Fruit fly (Drosophila melanogaster) whole organism, embryonic: Measurements from ENCODE around the gene Snm1.

Source experiments
- Blimp-1 ChIP-seq: fragments of 200-800 bp; sonication (Bioruptor generic); optimal IDR thresholded peaks from 3 replicates; lab custom pipeline; 2018; ENCODE audit warnings: missing biosample characterization, missing genetic modification characterization, mild to moderate bottlenecking, moderate library complexity, missing genetic modification reagents
- Bteb2 ChIP-seq: fragments of 200-800 bp; sonication (Bioruptor generic); optimal IDR thresholded peaks from 2 replicates; lab custom pipeline; 2016; ENCODE audit warnings: missing biosample characterization, missing genetic modification characterization
- CG14014 ChIP-seq: fragments of 200-800 bp; sonication (Bioruptor generic); IDR thresholded peaks from 2 replicates; pipeline ENCODE4 v1.3.6; 2022; ENCODE audit warnings: missing biosample characterization, missing genetic modification characterization
- CG14050 ChIP-seq: fragments of 200-800 bp; sonication (Bioruptor generic); IDR thresholded peaks from 3 replicates; pipeline ENCODE4 v1.3.6; 2022; ENCODE audit warnings: missing biosample characterization, missing genetic modification characterization
- CG15479 ChIP-seq: fragments of 200-800 bp; sonication (Bioruptor generic); optimal IDR thresholded peaks from 3 replicates; lab custom pipeline; 2019; ENCODE audit warnings: missing biosample characterization, mild to moderate bottlenecking, missing genetic modification characterization, moderate library complexity
- CG2202 ChIP-seq: fragments of 200-800 bp; sonication (Bioruptor generic); optimal IDR thresholded peaks from 2 replicates; lab custom pipeline; 2018; ENCODE audit warnings: missing biosample characterization, mild to moderate bottlenecking, missing genetic modification characterization
- CG2875 ChIP-seq: fragments of 200-800 bp; sonication (Bioruptor generic); optimal IDR thresholded peaks from 2 replicates; lab custom pipeline; 2017; ENCODE audit warnings: missing biosample characterization, mild to moderate bottlenecking, missing genetic modification characterization, missing genetic modification reagents
- CG2889 ChIP-seq: fragments of 200-800 bp; sonication (Bioruptor generic); IDR thresholded peaks from 3 replicates; pipeline ENCODE4 v1.3.6; 2022; ENCODE audit warnings: missing biosample characterization, missing genetic modification characterization
- CG30020 ChIP-seq: fragments of 200-800 bp; optimal IDR thresholded peaks from 2 replicates; lab custom pipeline; 2019; ENCODE audit warnings: missing biosample characterization, mild to moderate bottlenecking, missing genetic modification characterization, moderate library complexity
- CG3065 ChIP-seq: fragments of 200-800 bp; sonication (Bioruptor generic); optimal IDR thresholded peaks from 2 replicates; lab custom pipeline; 2016; ENCODE audit warnings: missing biosample characterization, missing genetic modification characterization
- CG31224 ChIP-seq: fragments of 200-800 bp; sonication (Bioruptor generic); IDR thresholded peaks from 2 replicates; pipeline ENCODE4 v1.3.6; 2022; ENCODE audit warnings: missing biosample characterization, missing genetic modification characterization
- CG31388 ChIP-seq: fragments of 200-800 bp; sonication (Bioruptor generic); optimal IDR thresholded peaks from 2 replicates; lab custom pipeline; 2016; ENCODE audit warnings: missing biosample characterization, missing genetic modification characterization
- CG3281 ChIP-seq: fragments of 200-800 bp; sonication (Bioruptor generic); optimal IDR thresholded peaks from 3 replicates; lab custom pipeline; 2017; ENCODE audit warnings: missing biosample characterization, mild to moderate bottlenecking, missing genetic modification characterization
- CG34422 ChIP-seq: fragments of 200-800 bp; sonication (Bioruptor generic); IDR thresholded peaks from 3 replicates; pipeline ENCODE4 v1.3.6; 2022; ENCODE audit warnings: missing biosample characterization, missing genetic modification characterization
- CG3726 ChIP-seq: fragments of 200-800 bp; sonication (Bioruptor generic); IDR thresholded peaks from 3 replicates; pipeline ENCODE4, ENCODE4 v1.3.6; 2022; ENCODE audit warnings: missing biosample characterization, missing genetic modification characterization
- CG3847 ChIP-seq: fragments of 200-800 bp; sonication (Bioruptor generic); IDR thresholded peaks from 2 replicates; pipeline ENCODE4 v1.3.6; 2022; ENCODE audit warnings: missing biosample characterization, missing genetic modification characterization
- CG42726 ChIP-seq: fragments of 200-800 bp; sonication (Bioruptor generic); IDR thresholded peaks from 2 replicates; pipeline ENCODE4 v1.3.6; 2022; ENCODE audit warnings: missing biosample characterization, missing genetic modification characterization; ENCODE audit not compliant: partially characterized antibody
- CG4404 ChIP-seq: fragments of 200-800 bp; sonication (Bioruptor generic); IDR thresholded peaks from 2 replicates; pipeline ENCODE4 v1.3.6; 2022; ENCODE audit warnings: missing biosample characterization, missing genetic modification characterization
- CG5245 ChIP-seq: fragments of 200-800 bp; sonication (Bioruptor generic); optimal IDR thresholded peaks from 3 replicates; lab custom pipeline; 2016; ENCODE audit warnings: missing biosample characterization, missing genetic modification characterization
- CG6791 ChIP-seq: fragments of 200-800 bp; sonication (Bioruptor generic); IDR thresholded peaks from 3 replicates; pipeline ENCODE4 v1.3.6; 2022; ENCODE audit warnings: missing biosample characterization, missing genetic modification characterization; ENCODE audit not compliant: partially characterized antibody
- CG8089 ChIP-seq: fragments of 200-800 bp; sonication (Bioruptor generic); optimal IDR thresholded peaks from 3 replicates; lab custom pipeline; 2016; ENCODE audit warnings: missing biosample characterization, missing genetic modification characterization
- CHES-1-like ChIP-seq: fragments of 200-800 bp; sonication (Bioruptor generic); optimal IDR thresholded peaks from 2 replicates; lab custom pipeline; 2016; ENCODE audit warnings: missing biosample characterization, missing genetic modification characterization
- CTCF ChIP-seq: fragments of 200-800 bp; sonication (Bioruptor generic); optimal IDR thresholded peaks from 2 replicates; lab custom pipeline; 2017; ENCODE audit warnings: missing biosample characterization, mild to moderate bottlenecking, missing genetic modification characterization, moderate library complexity
- D19B ChIP-seq: fragments of 200-800 bp; sonication (Bioruptor generic); optimal IDR thresholded peaks from 2 replicates; lab custom pipeline; 2017; ENCODE audit warnings: missing biosample characterization, mild to moderate bottlenecking, missing genetic modification characterization
- Fer1 ChIP-seq: fragments of 200-800 bp; sonication (Bioruptor generic); optimal IDR thresholded peaks from 2 replicates; lab custom pipeline; 2017; ENCODE audit warnings: missing biosample characterization, mild to moderate bottlenecking, missing genetic modification characterization
- HHEX ChIP-seq: fragments of 200-800 bp; sonication (Bioruptor generic); optimal IDR thresholded peaks from 3 replicates; lab custom pipeline; 2017; ENCODE audit warnings: missing biosample characterization, mild to moderate bottlenecking, missing genetic modification characterization, missing genetic modification reagents
- Max ChIP-seq: fragments of 200-800 bp; sonication (Bioruptor generic); optimal IDR thresholded peaks from 2 replicates; lab custom pipeline; 2016; ENCODE audit warnings: missing biosample characterization, mild to moderate bottlenecking, missing genetic modification characterization
- NFAT ChIP-seq: fragments of 200-800 bp; sonication (Bioruptor generic); IDR thresholded peaks from 2 replicates; pipeline ENCODE4 v1.3.6; 2022; ENCODE audit warnings: missing biosample characterization, missing genetic modification characterization
- Opbp ChIP-seq: fragments of 200-800 bp; sonication (Bioruptor generic); IDR thresholded peaks from 3 replicates; pipeline ENCODE4 v1.3.6; 2022; ENCODE audit warnings: missing biosample characterization, missing genetic modification characterization; ENCODE audit not compliant: partially characterized antibody
- Side ChIP-seq: fragments of 200-800 bp; sonication (Bioruptor generic); optimal IDR thresholded peaks from 2 replicates; lab custom pipeline; 2016; ENCODE audit warnings: missing biosample characterization, missing genetic modification characterization
- ap ChIP-seq: fragments of 200-800 bp; sonication (Bioruptor generic); IDR thresholded peaks from 2 replicates; pipeline ENCODE4 v1.3.6; 2022; ENCODE audit warnings: missing biosample characterization, missing genetic modification characterization
- ato ChIP-seq: fragments of 200-800 bp; sonication (Bioruptor generic); IDR thresholded peaks from 2 replicates; pipeline ENCODE4 v1.3.6; 2022; ENCODE audit warnings: missing biosample characterization, missing genetic modification characterization; ENCODE audit not compliant: partially characterized antibody
- cad ChIP-seq: fragments of >200 bp; optimal IDR thresholded peaks from 2 replicates; lab custom pipeline; 2017; ENCODE audit warnings: missing biosample characterization, missing genetic modification characterization
- chm ChIP-seq: fragments of 200-800 bp; sonication (Bioruptor generic); IDR thresholded peaks from 2 replicates; pipeline ENCODE4 v1.3.6; 2022; ENCODE audit warnings: missing biosample characterization, missing genetic modification characterization
- chn ChIP-seq: fragments of 200-800 bp; sonication (Bioruptor generic); optimal IDR thresholded peaks from 2 replicates; lab custom pipeline; 2016; ENCODE audit warnings: missing biosample characterization, missing genetic modification characterization
- ci ChIP-seq: fragments of 200-800 bp; sonication (Bioruptor generic); IDR thresholded peaks from 3 replicates; pipeline ENCODE4 v1.3.6; 2022; ENCODE audit warnings: missing biosample characterization, missing genetic modification characterization
- dmrt11E ChIP-seq: fragments of 200-800 bp; sonication (Bioruptor generic); optimal IDR thresholded peaks from 3 replicates; lab custom pipeline; 2018; ENCODE audit warnings: missing biosample characterization, mild to moderate bottlenecking, missing genetic modification characterization, moderate library complexity
- dysf ChIP-seq: fragments of 200-800 bp; sonication (Bioruptor generic); IDR thresholded peaks from 3 replicates; pipeline ENCODE4 v1.3.6; 2022; ENCODE audit warnings: missing biosample characterization, missing genetic modification characterization
- en ChIP-seq: fragments of 200-800 bp; sonication (Bioruptor generic); optimal IDR thresholded peaks from 2 replicates; lab custom pipeline; 2016; ENCODE audit warnings: missing biosample characterization, missing genetic modification characterization
- fd64A ChIP-seq: fragments of 200-800 bp; sonication (Bioruptor generic); optimal IDR thresholded peaks from 3 replicates; lab custom pipeline; 2018; ENCODE audit warnings: missing biosample characterization, mild to moderate bottlenecking, missing genetic modification characterization
- fd96Cb ChIP-seq: fragments of 200-800 bp; sonication (Bioruptor generic); optimal IDR thresholded peaks from 2 replicates; lab custom pipeline; 2018; ENCODE audit warnings: missing biosample characterization, mild to moderate bottlenecking, missing genetic modification characterization, moderate library complexity
- gcm ChIP-seq: fragments of 200-800 bp; sonication (Bioruptor generic); optimal IDR thresholded peaks from 2 replicates; lab custom pipeline; 2019; ENCODE audit warnings: missing biosample characterization, mild to moderate bottlenecking, missing genetic modification characterization, moderate library complexity
- hkb ChIP-seq, 2 experiments: fragments of 200-800 bp in 1 of 2; fragments of >200 bp in 1 of 2; sonication (Bioruptor generic) in 1 of 2; IDR thresholded peaks in 1 of 2; optimal IDR thresholded peaks in 1 of 2; 2 replicates each; pipeline versions ENCODE4 v1.3.6 to Lab custom; 2017 to 2022; ENCODE audit warnings: missing biosample characterization in 1 of 2, missing genetic modification characterization in 1 of 2
- otp ChIP-seq: fragments of 200-800 bp; sonication (Bioruptor generic); IDR thresholded peaks from 3 replicates; pipeline ENCODE4, ENCODE4 v1.3.6; 2022; ENCODE audit warnings: missing biosample characterization, missing genetic modification characterization
- peb ChIP-seq: fragments of 200-800 bp; sonication (Bioruptor generic); IDR thresholded peaks from 2 replicates; pipeline ENCODE4 v1.3.6; 2022; ENCODE audit warnings: missing biosample characterization, missing genetic modification characterization
- pnt ChIP-seq: fragments of 200-800 bp; sonication (Bioruptor generic); optimal IDR thresholded peaks from 3 replicates; lab custom pipeline; 2016; ENCODE audit warnings: missing biosample characterization, missing genetic modification characterization
- pros ChIP-seq: fragments of 200-800 bp; sonication (Bioruptor generic); optimal IDR thresholded peaks from 3 replicates; lab custom pipeline; 2019; ENCODE audit warnings: missing biosample characterization, mild to moderate bottlenecking, missing genetic modification characterization, moderate library complexity
- pzg ChIP-seq: fragments of 200-800 bp; sonication (Bioruptor generic); optimal IDR thresholded peaks from 3 replicates; lab custom pipeline; 2018; ENCODE audit warnings: missing biosample characterization, mild to moderate bottlenecking, missing genetic modification characterization, moderate library complexity
- row ChIP-seq: fragments of 200-800 bp; sonication (Bioruptor generic); IDR thresholded peaks from 3 replicates; pipeline ENCODE4 v1.3.6; 2022; ENCODE audit warnings: missing biosample characterization, missing genetic modification characterization
- seq ChIP-seq: fragments of 200-800 bp; sonication (Bioruptor generic); IDR thresholded peaks from 2 replicates; pipeline ENCODE4 v1.3.6; 2022; ENCODE audit warnings: missing biosample characterization, missing genetic modification characterization
- sisA ChIP-seq: fragments of 200-800 bp; sonication (Bioruptor generic); IDR thresholded peaks from 2 replicates; pipeline ENCODE4 v1.3.6; 2022; ENCODE audit warnings: missing biosample characterization, missing genetic modification characterization
- tin ChIP-seq: fragments of 200-800 bp; sonication (Bioruptor generic); optimal IDR thresholded peaks from 3 replicates; lab custom pipeline; 2016; ENCODE audit warnings: missing biosample characterization, missing genetic modification characterization
- yki ChIP-seq: fragments of >200 bp; optimal IDR thresholded peaks from 3 replicates; lab custom pipeline; 2018

Gene Snm1

DNA sequence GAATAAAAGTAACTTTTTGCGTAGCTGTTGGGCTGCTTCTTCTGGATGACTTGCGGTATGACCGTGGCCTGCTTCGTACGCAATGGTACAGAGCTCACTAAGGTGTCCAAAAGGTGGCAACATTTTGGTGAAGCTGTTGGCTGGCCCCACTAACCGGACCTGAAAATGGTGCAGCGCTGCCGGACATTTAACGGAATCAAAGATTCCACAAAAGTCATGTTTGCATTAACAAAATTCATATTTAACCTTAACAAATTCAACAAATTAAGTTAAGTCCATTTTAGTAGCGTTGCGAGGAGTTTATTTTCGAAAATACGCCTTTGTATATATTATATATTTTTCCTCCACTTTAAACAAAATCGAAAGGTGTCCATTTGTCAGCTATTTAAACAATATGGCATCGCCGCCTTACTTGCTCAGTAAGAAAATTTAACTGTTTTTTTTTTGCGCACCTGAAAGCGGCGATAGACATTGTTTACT lies 46.2 kb downstream of the Snm1 start, which contains the start of the genes kra and SecS (continued):
- peak; percentile 93 for TF ChIP-seq pzg
- no peak for TF ChIP-seq cad
- TF ChIP-seq CG6791 = no peak
- peak; percentile 35 for TF ChIP-seq CG2875 (GFP tag; lab: Kevin White, UChicago)
- TF ChIP-seq peb (GFP tag; lab: Robert Waterston, UW) = no peak
- TF ChIP-seq CG31224 (GFP tag; lab: Robert Waterston, UW) = no peak
- no peak for TF ChIP-seq CG4404 (GFP tag; lab: Robert Waterston, UW)
- no peak for TF ChIP-seq CG42726 (GFP tag; lab: Robert Waterston, UW)
- no peak for TF ChIP-seq CG34422 (GFP tag; lab: Robert Waterston, UW)
- no peak for TF ChIP-seq ap (GFP tag; lab: Robert Waterston, UW)
- no peak for TF ChIP-seq CG31388 (GFP tag; lab: Kevin White, UChicago)
- no peak for TF ChIP-seq sisA (GFP tag; lab: Robert Waterston, UW)
- no peak for TF ChIP-seq CG8089 (GFP tag; lab: Kevin White, UChicago)
- no peak for TF ChIP-seq ci (GFP tag; lab: Robert Waterston, UW)
- peak; percentile 29 for TF ChIP-seq fd96Cb (tag; lab: Kevin White, UChicago)
- TF ChIP-seq CHES-1-like (GFP tag; lab: Kevin White, UChicago) = no peak
- no peak for TF ChIP-seq CG14050 (GFP tag; lab: Robert Waterston, UW)
- TF ChIP-seq tin (GFP tag; lab: Kevin White, UChicago) = peak; percentile 65
- TF ChIP-seq dmrt11E (tag; lab: Kevin White, UChicago) = peak; percentile 56
- TF ChIP-seq CG5245 = peak; percentile 49
- no peak for TF ChIP-seq gcm (GFP tag; lab: Kevin White, UChicago)
- TF ChIP-seq NFAT (GFP tag; lab: Robert Waterston, UW) = no peak
- peak; percentile 71 for TF ChIP-seq Blimp-1 (GFP tag; lab: Kevin White, UChicago)
- TF ChIP-seq chn (GFP tag; lab: Kevin White, UChicago) = peak; percentile 67
- TF ChIP-seq fd64A (GFP tag; lab: Kevin White, UChicago) = no peak
- no peak for TF ChIP-seq CG2889 (GFP tag; lab: Robert Waterston, UW)
- TF ChIP-seq CG3281 (GFP tag; lab: Kevin White, UChicago) = peak; percentile 62
- TF ChIP-seq hkb (optimal IDR thresholded peaks at IDR 0.05; lab: Kevin White, UChicago) = peak; percentile 84
- no peak for TF ChIP-seq hkb (GFP tag; IDR thresholded peaks at IDR 0.05; lab: Robert Waterston, UW)
- TF ChIP-seq Side (GFP tag; lab: Kevin White, UChicago) = peak; percentile 47
- no peak for TF ChIP-seq yki (lab: Kevin White, UChicago)
- peak; percentile 68 for TF ChIP-seq Fer1 (GFP tag; lab: Kevin White, UChicago)
- peak; percentile 29 for TF ChIP-seq Bteb2
- no peak for TF ChIP-seq otp
- TF ChIP-seq CTCF (GFP tag; lab: Kevin White, UChicago) = peak; percentile 60
- TF ChIP-seq pros (GFP tag; lab: Kevin White, UChicago) = no peak
- TF ChIP-seq CG3726 (GFP tag; lab: Robert Waterston, UW) = no peak
- peak; percentile 60 for TF ChIP-seq CG30020 (tag; lab: Kevin White, UChicago)
- TF ChIP-seq CG14014 (GFP tag; lab: Robert Waterston, UW) = no peak
- TF ChIP-seq en = no peak
- TF ChIP-seq Max = peak; percentile 60
- no peak for TF ChIP-seq seq
- no peak for TF ChIP-seq Opbp
- TF ChIP-seq row = no peak
- no peak for TF ChIP-seq dysf (GFP tag; lab: Robert Waterston, UW)
- peak; percentile 21 for TF ChIP-seq pnt
- no peak for TF ChIP-seq CG2202
- no peak for TF ChIP-seq chm (GFP tag; lab: Robert Waterston, UW)
- TF ChIP-seq CG15479 (GFP tag; lab: Kevin White, UChicago) = no peak
- no peak for TF ChIP-seq CG3847 (GFP tag; lab: Robert Waterston, UW)
- TF ChIP-seq HHEX (GFP tag; lab: Kevin White, UChicago) = peak; percentile 3
- TF ChIP-seq ato (GFP tag; lab: Robert Waterston, UW) = no peak
- TF ChIP-seq D19B (GFP tag; lab: Kevin White, UChicago) = peak; percentile 4
- no peak for TF ChIP-seq CG3065
